Worm (Caenorhabditis elegans) whole organism, L4 larva: ENCODE data around the gene mpst-4.

Experiments used
- D1046.2 ChIP-seq: fragments of 200-800 bp; sonication (Bioruptor generic); IDR thresholded peaks from 2 replicates; pipeline ENCODE4 v1.3.6; 2022; ENCODE audit warnings: missing genetic modification characterization, missing compliant biosample characterization
- F10B5.3 ChIP-seq: sonication (generic microtip); optimal IDR thresholded peaks from 2 replicates; lab custom pipeline; 2016; ENCODE audit warnings: mild to moderate bottlenecking, missing genetic modification characterization, missing compliant biosample characterization
- F49E8.2 ChIP-seq: sonication (generic microtip); optimal IDR thresholded peaks from 2 replicates; lab custom pipeline; 2016; ENCODE audit warnings: missing compliant biosample characterization, mild to moderate bottlenecking, missing genetic modification characterization, borderline replicate concordance
- R02D3.7 ChIP-seq: fragments of 150-350 bp; sonication (generic microtip); optimal IDR thresholded peaks from 3 replicates; lab custom pipeline; 2014; ENCODE audit warnings: missing biosample characterization, missing genetic modification characterization
- T26A8.4 ChIP-seq: fragments of 200-800 bp; sonication (Bioruptor generic); IDR thresholded peaks from 2 replicates; pipeline ENCODE4 v1.3.6; 2022; ENCODE audit warnings: missing genetic modification characterization, missing compliant biosample characterization
- Y5F2A.4 ChIP-seq: fragments of 200-800 bp; sonication (Bioruptor generic); optimal IDR thresholded peaks from 2 replicates; lab custom pipeline; 2018; ENCODE audit warnings: mild to moderate bottlenecking, missing genetic modification characterization, missing compliant biosample characterization
- Y75B8A.6 ChIP-seq: fragments of 200-800 bp; sonication (Bioruptor generic); IDR thresholded peaks from 2 replicates; pipeline ENCODE4 v1.3.6; 2022; ENCODE audit warnings: missing genetic modification reagents, missing genetic modification characterization, missing compliant biosample characterization
- ZK337.2 ChIP-seq: fragments of 200-800 bp; sonication (Bioruptor generic); IDR thresholded peaks from 2 replicates; pipeline ENCODE4 v1.3.6; 2022; ENCODE audit warnings: missing genetic modification reagents, missing genetic modification characterization, missing compliant biosample characterization
- ZK546.5 ChIP-seq, 2 experiments: sonication (generic microtip); optimal IDR thresholded peaks; 2 replicates each; lab custom pipeline; 2017; ENCODE audit warnings: missing biosample characterization in 2 of 2, missing genetic modification characterization in 2 of 2
- arid-1 ChIP-seq: fragments of 200-800 bp; sonication (Bioruptor generic); conservative IDR thresholded peaks from 2 replicates; pipeline ENCODE4 v1.3.6; 2022; ENCODE audit warnings: missing genetic modification reagents, missing genetic modification characterization, missing compliant biosample characterization
- ceh-28 ChIP-seq: fragments of 150-350 bp; optimal IDR thresholded peaks from 2 replicates; lab custom pipeline; 2014; ENCODE audit warnings: missing biosample characterization, missing genetic modification reagents, missing genetic modification characterization
- ces-1 ChIP-seq: fragments of 150-350 bp; sonication (generic microtip); optimal IDR thresholded peaks from 4 replicates; lab custom pipeline; 2014; ENCODE audit warnings: missing biosample characterization, missing genetic modification reagents, missing genetic modification characterization
- daf-16 ChIP-seq, 3 experiments: sonication (generic microtip); optimal IDR thresholded peaks; 2 replicates each; lab custom pipeline; 2016 to 2017; ENCODE audit warnings: missing genetic modification characterization in 3 of 3, missing genetic modification reagents in 3 of 3, mild to moderate bottlenecking in 2 of 3, missing compliant biosample characterization in 2 of 3, missing biosample characterization in 1 of 3, moderate library complexity in 1 of 3
- daf-8 ChIP-seq: fragments of 200-800 bp; sonication (Bioruptor generic); IDR thresholded peaks from 2 replicates; pipeline ENCODE4 v1.3.6; 2022; ENCODE audit warnings: missing genetic modification characterization, missing compliant biosample characterization
- dmd-8 ChIP-seq: fragments of 200-800 bp; sonication (Bioruptor generic); IDR thresholded peaks from 2 replicates; pipeline ENCODE4 v1.3.6; 2022; ENCODE audit warnings: missing genetic modification characterization, missing compliant biosample characterization
- dpl-1 ChIP-seq: fragments of 150-350 bp; optimal IDR thresholded peaks from 2 replicates; lab custom pipeline; 2014; ENCODE audit warnings: missing biosample characterization, missing genetic modification reagents, missing genetic modification characterization
- egl-27 ChIP-seq: sonication (generic microtip); optimal IDR thresholded peaks from 3 replicates; lab custom pipeline; 2017; ENCODE audit warnings: missing biosample characterization, missing genetic modification reagents, missing genetic modification characterization
- egl-43 ChIP-seq: fragments of 200-800 bp; sonication (Bioruptor generic); IDR thresholded peaks from 2 replicates; pipeline ENCODE4 v1.3.6; 2022; ENCODE audit warnings: missing genetic modification reagents, missing genetic modification characterization, missing compliant biosample characterization
- fkh-10 ChIP-seq: fragments of 150-350 bp; optimal IDR thresholded peaks from 2 replicates; lab custom pipeline; 2014; ENCODE audit warnings: missing biosample characterization, missing genetic modification reagents, missing genetic modification characterization
- fos-1 ChIP-seq: fragments of 150-350 bp; optimal IDR thresholded peaks from 2 replicates; lab custom pipeline; 2014; ENCODE audit warnings: missing biosample characterization, missing genetic modification characterization
- hlh-11 ChIP-seq: fragments of 200-800 bp; sonication (Bioruptor generic); optimal IDR thresholded peaks from 2 replicates; lab custom pipeline; 2018; ENCODE audit warnings: mild to moderate bottlenecking, missing genetic modification characterization, missing compliant biosample characterization
- hlh-30 ChIP-seq: sonication (generic microtip); optimal IDR thresholded peaks from 2 replicates; lab custom pipeline; 2017; ENCODE audit warnings: antibody characterized with exemption, mild to moderate bottlenecking, missing genetic modification characterization, missing compliant biosample characterization; ENCODE audit not compliant: insufficient read depth
- jun-1 ChIP-seq: fragments of 150-350 bp; optimal IDR thresholded peaks from 2 replicates; lab custom pipeline; 2014; ENCODE audit warnings: missing biosample characterization, missing genetic modification reagents, missing genetic modification characterization
- lin-13 ChIP-seq: fragments of 150-350 bp; optimal IDR thresholded peaks from 2 replicates; lab custom pipeline; 2014; ENCODE audit warnings: missing biosample characterization, missing genetic modification reagents, missing genetic modification characterization
- lin-15B ChIP-seq: fragments of 150-350 bp; sonication (generic microtip); optimal IDR thresholded peaks from 3 replicates; lab custom pipeline; 2014; ENCODE audit warnings: missing biosample characterization, missing genetic modification characterization
- lin-29 ChIP-seq: fragments of 200-800 bp; sonication (Bioruptor generic); IDR thresholded peaks from 2 replicates; pipeline ENCODE4 v1.3.6; 2022; ENCODE audit warnings: missing genetic modification reagents, missing genetic modification characterization, missing compliant biosample characterization
- lin-38 ChIP-seq: fragments of 200-800 bp; sonication (Bioruptor generic); IDR thresholded peaks from 2 replicates; pipeline ENCODE4 v1.3.6; 2022; ENCODE audit warnings: missing genetic modification reagents, missing genetic modification characterization, missing compliant biosample characterization
- lir-3 ChIP-seq: sonication (generic microtip); optimal IDR thresholded peaks from 2 replicates; lab custom pipeline; 2016; ENCODE audit warnings: mild to moderate bottlenecking, missing genetic modification characterization, missing compliant biosample characterization
- lsy-2 ChIP-seq, 2 experiments: fragments of 150-350 bp in 1 of 2; sonication (generic microtip) in 1 of 2; optimal IDR thresholded peaks; 2 replicates each; lab custom pipeline; 2014 to 2017; ENCODE audit warnings: missing biosample characterization in 2 of 2, missing genetic modification characterization in 2 of 2
- madf-9 ChIP-seq: fragments of 200-800 bp; sonication (Bioruptor generic); conservative IDR thresholded peaks from 2 replicates; pipeline ENCODE4 v1.3.6; 2022; ENCODE audit warnings: missing genetic modification reagents, missing genetic modification characterization, missing compliant biosample characterization
- mdl-1 ChIP-seq, 2 experiments: fragments of 150-350 bp in 1 of 2; sonication (generic microtip) in 1 of 2; optimal IDR thresholded peaks; 2 replicates each; lab custom pipeline; 2014 to 2017; ENCODE audit warnings: missing biosample characterization in 2 of 2, missing genetic modification characterization in 2 of 2
- mep-1 ChIP-seq: fragments of 150-350 bp; sonication (generic microtip); optimal IDR thresholded peaks from 3 replicates; lab custom pipeline; 2014; ENCODE audit warnings: missing biosample characterization, missing genetic modification characterization
- mes-2 ChIP-seq: sonication (generic microtip); optimal IDR thresholded peaks from 2 replicates; lab custom pipeline; 2016; ENCODE audit warnings: missing genotype, mild to moderate bottlenecking, missing genetic modification characterization, missing compliant biosample characterization; ENCODE audit not compliant: poor library complexity, severe bottlenecking
- mxl-2 ChIP-seq: fragments of 200-800 bp; sonication (Bioruptor generic); conservative IDR thresholded peaks from 2 replicates; pipeline ENCODE4 v1.3.6; 2022; ENCODE audit warnings: missing genetic modification reagents, missing genetic modification characterization, missing compliant biosample characterization
- nhr-11 ChIP-seq: fragments of 150-350 bp; optimal IDR thresholded peaks from 2 replicates; lab custom pipeline; 2014; ENCODE audit warnings: missing biosample characterization, missing genetic modification characterization
- nhr-25 ChIP-seq: sonication (generic microtip); optimal IDR thresholded peaks from 2 replicates; lab custom pipeline; 2017; ENCODE audit warnings: missing genetic modification characterization, mild to moderate bottlenecking, missing compliant biosample characterization, antibody characterized with exemption, moderate library complexity, borderline replicate concordance; ENCODE audit not compliant: insufficient read depth
- nhr-42 ChIP-seq: fragments of 200-800 bp; sonication (Bioruptor generic); IDR thresholded peaks from 2 replicates; pipeline ENCODE4 v1.3.6; 2022; ENCODE audit warnings: missing genetic modification characterization, missing compliant biosample characterization
- nhr-77 ChIP-seq: fragments of 150-350 bp; optimal IDR thresholded peaks from 2 replicates; lab custom pipeline; 2014; ENCODE audit warnings: missing biosample characterization, missing genetic modification characterization
- pqm-1 ChIP-seq: sonication (generic microtip); optimal IDR thresholded peaks from 2 replicates; lab custom pipeline; 2017; ENCODE audit warnings: missing biosample characterization, missing genetic modification characterization
- saeg-2 ChIP-seq: fragments of 200-800 bp; sonication (Bioruptor generic); IDR thresholded peaks from 2 replicates; pipeline ENCODE4 v1.3.6; 2022; ENCODE audit warnings: missing genetic modification reagents, missing genetic modification characterization, missing compliant biosample characterization
- snpc-1.2 ChIP-seq: fragments of 200-800 bp; sonication (Bioruptor generic); IDR thresholded peaks from 2 replicates; pipeline ENCODE4 v1.3.6; 2022; ENCODE audit warnings: missing genetic modification reagents, missing genetic modification characterization, missing compliant biosample characterization
- snpc-4 ChIP-seq: fragments of 150-350 bp; optimal IDR thresholded peaks from 2 replicates; lab custom pipeline; 2014; ENCODE audit warnings: missing biosample characterization, missing genetic modification characterization
- tra-1 ChIP-seq: fragments of 200-800 bp; sonication (Bioruptor generic); IDR thresholded peaks from 2 replicates; pipeline ENCODE4 v1.3.6; 2022; ENCODE audit warnings: missing genetic modification reagents, missing genetic modification characterization, missing compliant biosample characterization
- unc-130 ChIP-seq: sonication (generic microtip); optimal IDR thresholded peaks from 2 replicates; lab custom pipeline; 2016; ENCODE audit warnings: missing genetic modification reagents, missing genetic modification characterization, missing compliant biosample characterization
- unc-39 ChIP-seq: sonication (generic microtip); optimal IDR thresholded peaks from 2 replicates; lab custom pipeline; 2017; ENCODE audit warnings: missing biosample characterization, missing genetic modification characterization
- unc-62 ChIP-seq, 3 experiments: fragments of 150-350 bp in 1 of 3; sonication (generic microtip); optimal IDR thresholded peaks in 2 of 3; peaks in 1 of 3; 1 replicate in 1 of 3; 2 replicates in 2 of 3; lab custom pipeline; 2014 to 2017; ENCODE audit warnings: missing biosample characterization in 3 of 3, missing genetic modification characterization in 3 of 3, missing genetic modification reagents in 3 of 3, missing genotype in 1 of 3
- vab-7 ChIP-seq: fragments of 200-800 bp; sonication (Bioruptor generic); IDR thresholded peaks from 2 replicates; pipeline ENCODE4 v1.3.6; 2022; ENCODE audit warnings: missing genetic modification reagents, missing genetic modification characterization, missing compliant biosample characterization
- zip-11 ChIP-seq: fragments of 200-800 bp; sonication (Bioruptor generic); IDR thresholded peaks from 2 replicates; pipeline ENCODE4 v1.3.6; 2022; ENCODE audit warnings: missing genetic modification characterization, missing compliant biosample characterization

mpst-4 gene

ce11 chrII:4851594-4852106 lies 11.6 kb downstream of the mpst-4 start, which contains the start of gene dnj-9:
Gene dnj-9 (plus strand): TSS chrII:4852056.
- TF ChIP-seq nhr-77 (tag; lab: Kevin White, UChicago) (peak; percentile 93), unc-130 (peak; percentile 52), egl-43 (GFP tag; lab: Robert Waterston, UW) (peak; percentile 77), pqm-1 (no peak), mes-2 (tag; lab: Kevin White, UChicago) (peak; percentile 95), Y75B8A.6 (no peak), unc-39 (tag; lab: Kevin White, UChicago) (no peak), T26A8.4 (GFP tag; lab: Robert Waterston, UW) (peak; percentile 95), D1046.2 (GFP tag; lab: Robert Waterston, UW) (no peak), tra-1 (GFP tag; lab: Robert Waterston, UW) (peak; percentile 86; the same call in 1 of the 2 replicates), ces-1 (GFP tag; lab: Kevin White, UChicago) (peak; percentile 52), daf-8 (GFP tag; lab: Robert Waterston, UW) (no peak), vab-7 (GFP tag; lab: Robert Waterston, UW) (no peak), nhr-11 (tag; lab: Kevin White, UChicago) (peak; percentile 84), mep-1 (tag; lab: Kevin White, UChicago) (peak; percentile 96), hlh-11 (peak; percentile 92), dmd-8 (GFP tag; lab: Robert Waterston, UW) (no peak), lin-13 (GFP tag; lab: Kevin White, UChicago) (peak; percentile 81), fos-1 (tag; lab: Kevin White, UChicago) (no peak), ceh-28 (tag; lab: Kevin White, UChicago) (no peak), zip-11 (GFP tag; lab: Robert Waterston, UW) (no peak), ZK337.2 (peak; percentile 56; the same call in 1 of the 2 replicates), snpc-4 (tag; lab: Kevin White, UChicago) (peak; percentile 19), nhr-25 (peak; percentile 88), lin-38 (GFP tag; lab: Robert Waterston, UW) (peak; percentile 92), ZK546.5 (tag; optimal IDR thresholded peaks at IDR 0.05; lab: Kevin White, UChicago) (no peak), nhr-42 (GFP tag; lab: Robert Waterston, UW) (peak; percentile 82), hlh-30 (tag; lab: Kevin White, UChicago) (peak; percentile 88), snpc-1.2 (GFP tag; lab: Robert Waterston, UW) (peak; percentile 73; the same call in 1 of the 2 replicates), madf-9 (peak; percentile 63), mdl-1 (tag; optimal IDR thresholded peaks at IDR 0.05; lab: Kevin White, UChicago) (peak in 1 of 2 experiments; percentile 51), lin-29 (GFP tag; lab: Robert Waterston, UW) (peak; percentile 87), lir-3 (peak; percentile 18), fkh-10 (peak; percentile 86), saeg-2 (peak; percentile 91), daf-16 (GFP tag; optimal IDR thresholded peaks at IDR 0.05; lab: Kevin White, UChicago) (peak; percentile 38 to 85), daf-16 (tag; optimal IDR thresholded peaks at IDR 0.05; lab: Kevin White, UChicago) (peak; percentile 79), F10B5.3 (tag; lab: Kevin White, UChicago) (peak; percentile 93), R02D3.7 (tag; lab: Kevin White, UChicago) (no peak), arid-1 (GFP tag; lab: Robert Waterston, UW) (peak; percentile 83), F49E8.2 (peak; percentile 89), unc-62 (GFP tag; optimal IDR thresholded peaks at IDR 0.05 in 1 of 2; lab: Kevin White, UChicago) (peak in 1 of 2 experiments; percentile 98), unc-62 (tag; optimal IDR thresholded peaks at IDR 0.05; lab: Kevin White, UChicago) (no peak), jun-1 (tag; lab: Kevin White, UChicago) (peak; percentile 69), mxl-2 (GFP tag; lab: Robert Waterston, UW) (peak; percentile 80), egl-27 (no peak), Y5F2A.4 (GFP tag; lab: Kevin White, UChicago) (no peak), lsy-2 (tag; optimal IDR thresholded peaks at IDR 0.05; lab: Kevin White, UChicago) (peak; percentile 68 to 96), dpl-1 (GFP tag; lab: Kevin White, UChicago) (peak; percentile 100), lin-15B (peak; percentile 50)
